Fruit fly (Drosophila melanogaster) whole organism, adult: ENCODE results near the gene scramb2.

Experiments used
- CG11617 ChIP-seq: fragments of 200-800 bp; sonication (Bioruptor generic); optimal IDR thresholded peaks from 2 replicates; lab custom pipeline; 2017; ENCODE audit warnings: mild to moderate bottlenecking, missing biosample characterization, missing genetic modification reagents, missing genetic modification characterization
- CG5204 ChIP-seq: fragments of 200-800 bp; sonication (Bioruptor generic); optimal IDR thresholded peaks from 2 replicates; lab custom pipeline; 2016; ENCODE audit warnings: missing biosample characterization, missing genetic modification characterization
- kay ChIP-seq: fragments of 200-800 bp; sonication (Bioruptor generic); peaks from one replicate; lab custom pipeline; 2016; ENCODE audit warnings: missing biosample characterization, missing genetic modification characterization, borderline replicate concordance
- tj ChIP-seq: fragments of 200-800 bp; sonication (Bioruptor generic); optimal IDR thresholded peaks from 3 replicates; lab custom pipeline; 2017; ENCODE audit warnings: missing biosample characterization, mild to moderate bottlenecking, missing genetic modification characterization, moderate library complexity

DNA sequence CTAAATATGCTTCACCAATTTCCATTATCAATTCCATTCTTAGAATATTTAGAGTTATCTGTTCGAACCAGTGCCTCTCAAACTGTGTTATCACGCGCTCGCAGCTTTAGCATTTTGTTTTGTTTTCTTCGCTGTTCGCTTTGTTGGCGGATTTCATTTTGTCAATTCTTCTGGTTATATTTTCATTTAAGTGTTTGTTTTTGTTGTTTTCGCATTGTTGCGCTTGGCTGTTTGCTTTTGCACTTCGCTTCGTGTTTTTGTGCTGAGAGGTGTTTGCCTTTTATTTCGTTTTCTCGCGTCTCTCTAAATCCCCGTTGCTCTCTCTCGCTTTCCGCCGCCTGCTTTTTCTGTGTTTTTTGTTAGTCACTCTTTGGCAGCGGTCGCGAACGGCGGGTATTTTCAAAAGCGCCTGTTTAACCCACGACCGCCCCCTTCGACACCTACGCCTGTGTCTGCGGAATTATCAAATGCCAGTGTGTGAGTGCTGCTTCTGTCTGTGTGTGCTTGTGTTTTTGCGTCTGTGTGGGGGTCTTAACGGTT lies 31.0 kb upstream of the scramb2 start:
- TF ChIP-seq tj (GFP tag; lab: Kevin White, UChicago) (peak; percentile 76), CG5204 (GFP tag; lab: Kevin White, UChicago) (peak; percentile 18), CG11617 (peak; percentile 26), kay (GFP tag; lab: Kevin White, UChicago) (peak; percentile 76)
